Worm (Caenorhabditis elegans) whole organism, L2 larva: Measurements from ENCODE around the gene H40L08.9.

Experiments used
- F13H6.1 ChIP-seq: sonication (generic microtip); optimal IDR thresholded peaks from 2 replicates; lab custom pipeline; 2016; ENCODE audit warnings: missing genetic modification characterization, missing compliant biosample characterization
- aly-2 ChIP-seq: fragments of 150-350 bp; optimal IDR thresholded peaks from 2 replicates; lab custom pipeline; 2014; ENCODE audit warnings: missing biosample characterization, missing genetic modification characterization
- elt-1 ChIP-seq: fragments of 150-350 bp; optimal IDR thresholded peaks from 2 replicates; lab custom pipeline; 2014; ENCODE audit warnings: missing biosample characterization, missing genetic modification characterization
- elt-3 ChIP-seq: sonication (generic microtip); optimal IDR thresholded peaks from 2 replicates; lab custom pipeline; 2017; ENCODE audit warnings: missing biosample characterization, missing genetic modification characterization
- lsy-2 ChIP-seq, 2 experiments: fragments of 150-350 bp in 1 of 2; sonication (generic microtip) in 1 of 2; optimal IDR thresholded peaks; 2 replicates each; lab custom pipeline; 2014 to 2017; ENCODE audit warnings: missing biosample characterization in 2 of 2, missing genetic modification characterization in 2 of 2
- nhr-11 ChIP-seq: fragments of 150-350 bp; optimal IDR thresholded peaks from 2 replicates; lab custom pipeline; 2014; ENCODE audit warnings: missing biosample characterization, missing genetic modification characterization
- nhr-129 ChIP-seq: fragments of 150-350 bp; optimal IDR thresholded peaks from 2 replicates; lab custom pipeline; 2014; ENCODE audit warnings: missing biosample characterization, missing genetic modification characterization
- nhr-6 ChIP-seq: fragments of 150-350 bp; optimal IDR thresholded peaks from 2 replicates; lab custom pipeline; 2014; ENCODE audit warnings: missing biosample characterization, missing genetic modification characterization
- nhr-77 ChIP-seq: fragments of 150-350 bp; optimal IDR thresholded peaks from 2 replicates; lab custom pipeline; 2014; ENCODE audit warnings: missing biosample characterization, missing genetic modification characterization
- sma-9 ChIP-seq, 2 experiments: fragments of 150-350 bp in 1 of 2; sonication (generic microtip) in 1 of 2; optimal IDR thresholded peaks; 2 replicates each; lab custom pipeline; 2014 to 2016; ENCODE audit warnings: missing genetic modification characterization in 2 of 2, mild to moderate bottlenecking in 1 of 2, missing biosample characterization in 1 of 2, missing compliant biosample characterization in 1 of 2, missing genetic modification reagents in 1 of 2, moderate library complexity in 1 of 2
- unc-62 ChIP-seq: fragments of 150-350 bp; optimal IDR thresholded peaks from 2 replicates; lab custom pipeline; 2014; ENCODE audit warnings: missing biosample characterization, missing genetic modification reagents, missing genetic modification characterization
- zag-1 ChIP-seq: fragments of 150-350 bp; optimal IDR thresholded peaks from 2 replicates; lab custom pipeline; 2014; ENCODE audit warnings: missing biosample characterization, missing genetic modification characterization
- ztf-11 ChIP-seq: sonication (generic microtip); optimal IDR thresholded peaks from 2 replicates; lab custom pipeline; 2017; ENCODE audit warnings: missing biosample characterization, missing genetic modification characterization

DNA sequence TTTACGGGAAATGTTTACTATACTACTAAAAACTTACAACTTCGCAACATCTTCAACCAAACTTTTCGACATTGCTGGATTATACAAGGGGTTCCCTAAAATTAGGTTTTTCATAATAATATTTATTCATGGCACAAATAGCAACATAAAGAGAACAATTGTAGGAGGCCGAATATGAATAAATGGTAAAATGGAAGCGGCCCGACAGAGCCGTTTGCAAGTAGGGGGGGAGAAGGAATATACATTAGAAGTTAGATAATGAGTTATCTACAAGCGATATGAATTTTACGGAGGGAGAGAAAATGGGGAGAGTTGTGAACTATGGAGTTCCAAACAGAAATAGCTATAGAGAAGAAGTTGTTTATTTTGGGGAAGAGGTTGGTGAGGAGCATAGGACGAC, 16.0 kb downstream of the H40L08.9 start, which contains the start of gene fbxa-96:
- TF ChIP-seq nhr-11 (tag; lab: Kevin White, UChicago) (no peak), elt-3 (no peak), nhr-129 (tag; lab: Kevin White, UChicago) (no peak), F13H6.1 (tag; lab: Kevin White, UChicago) (no peak), nhr-6 (tag; lab: Kevin White, UChicago) (no peak), ztf-11 (tag; lab: Kevin White, UChicago) (no peak), zag-1 (no peak), sma-9 (GFP tag; optimal IDR thresholded peaks at IDR 0.05; lab: Kevin White, UChicago) (no peak), sma-9 (tag; optimal IDR thresholded peaks at IDR 0.05; lab: Kevin White, UChicago) (no peak), elt-1 (tag; lab: Kevin White, UChicago) (no peak), unc-62 (GFP tag; lab: Kevin White, UChicago) (no peak), lsy-2 (tag; optimal IDR thresholded peaks at IDR 0.05; lab: Kevin White, UChicago) (no peak), nhr-77 (tag; lab: Kevin White, UChicago) (no peak), aly-2 (tag; lab: Kevin White, UChicago) (no peak)
